Fruit fly (Drosophila melanogaster): ENCODE measurements around the gene CG40486.

CG40486 gene

DNA sequence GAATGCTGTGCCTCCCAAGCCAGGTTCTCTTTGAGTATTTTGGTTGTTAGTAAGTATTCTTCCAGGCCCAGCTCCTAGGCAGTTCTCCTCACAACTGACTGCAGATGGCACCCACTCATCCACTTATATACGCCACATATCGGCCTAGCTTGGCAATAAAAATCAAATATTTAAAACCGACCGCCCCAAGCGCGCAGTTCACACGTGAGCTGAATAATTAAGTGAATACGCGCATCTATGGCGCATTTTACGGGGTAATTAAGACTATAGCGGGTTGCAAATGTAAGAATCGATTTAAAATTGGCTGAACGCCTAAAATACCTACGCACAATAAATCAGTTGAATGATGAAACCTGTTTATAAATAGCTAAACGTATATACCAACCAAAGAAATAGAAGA lies at the start of gene CG40486:
TSS of gene CG40486 (minus strand) at position 101 of the 400 bp plus-strand sequence.
- TF ChIP-seq h (optimal IDR thresholded peaks at IDR 0.05) (no peak), ttk (optimal IDR thresholded peaks at IDR 0.05) (no peak), Sin3A (optimal IDR thresholded peaks at IDR 0.05) (no peak), Myc (optimal IDR thresholded peaks at IDR 0.05) (no peak), insv (optimal IDR thresholded peaks at IDR 0.05) (no peak), psq (optimal IDR thresholded peaks at IDR 0.05) (no peak)

dm6 chrX:23007399-23007798 lies 47.5 kb upstream of the CG40486 start:
- TF ChIP-seq h (optimal IDR thresholded peaks at IDR 0.05) (no peak), ttk (optimal IDR thresholded peaks at IDR 0.05) (no peak), psq (optimal IDR thresholded peaks at IDR 0.05) (no peak), Myc (optimal IDR thresholded peaks at IDR 0.05) (no peak), Sin3A (optimal IDR thresholded peaks at IDR 0.05) (no peak), insv (optimal IDR thresholded peaks at IDR 0.05) (no peak)

DNA sequence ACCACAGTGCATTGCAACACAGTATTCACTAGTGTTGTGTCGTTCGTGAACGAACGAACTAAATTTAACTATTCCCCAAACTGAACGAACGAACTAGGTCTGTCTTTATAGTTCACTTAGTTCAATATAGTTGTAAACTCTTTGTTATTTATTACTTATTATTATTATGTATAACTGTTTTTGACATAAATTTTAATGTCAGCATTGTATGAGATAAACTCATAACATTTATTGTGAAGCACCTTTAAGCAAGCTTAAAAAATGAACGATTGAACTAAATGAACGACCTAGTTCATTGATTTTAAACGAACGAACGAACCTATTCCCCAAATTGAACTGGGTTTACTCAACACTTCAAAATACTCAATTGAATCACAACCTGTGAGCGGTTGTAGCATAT lies 47.0 kb upstream of the CG40486 start:
- TF ChIP-seq Sin3A (optimal IDR thresholded peaks at IDR 0.05) (no peak), Myc (optimal IDR thresholded peaks at IDR 0.05) (no peak), psq (optimal IDR thresholded peaks at IDR 0.05) (no peak), insv (optimal IDR thresholded peaks at IDR 0.05) (no peak), h (optimal IDR thresholded peaks at IDR 0.05) (no peak)

DNA sequence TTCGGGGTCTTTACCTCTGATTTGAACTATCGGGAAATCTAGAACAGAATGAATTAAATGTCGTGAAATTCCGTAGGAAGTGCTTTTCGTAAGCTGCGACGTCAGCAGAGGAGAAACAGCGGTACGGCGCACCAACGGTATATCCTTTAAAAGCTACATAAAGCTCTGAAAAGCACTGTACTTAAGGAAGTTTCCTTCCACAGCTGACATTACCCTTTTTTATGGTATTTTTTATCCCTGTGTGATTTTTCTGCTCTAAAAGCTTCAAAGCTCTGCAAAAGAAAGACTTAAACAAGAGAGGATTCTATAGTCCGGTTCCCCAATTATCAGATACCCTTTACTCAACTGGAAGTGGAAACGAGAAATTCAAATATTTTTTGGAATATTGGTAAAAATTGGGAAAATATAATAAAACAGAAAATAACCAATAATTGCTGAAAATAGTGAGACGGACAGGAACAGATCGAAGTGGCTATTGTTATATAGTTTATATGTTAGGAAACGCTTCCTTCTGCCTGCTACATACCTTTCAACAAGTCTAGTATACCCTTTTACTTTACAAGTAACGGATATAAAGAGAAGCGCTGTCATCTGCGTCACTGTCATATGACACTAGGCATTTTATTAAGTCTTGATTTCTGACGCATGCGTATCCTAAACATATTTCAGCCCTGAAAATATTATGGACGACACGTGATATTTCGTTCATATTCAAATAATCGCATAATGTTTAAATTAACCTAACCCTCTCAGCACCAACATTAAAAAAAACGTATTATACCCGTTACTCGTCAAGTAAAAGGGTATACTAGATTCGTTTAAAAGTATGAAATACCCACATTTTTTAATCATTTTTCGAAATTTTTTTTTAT lies 44.9 kb upstream of the CG40486 start, which contains the start of the genes stnA and stnB:
TSS of gene stnA (minus strand) at position 51 of the 872 bp plus-strand sequence.
TSS of gene stnB (minus strand) at position 51 of the 872 bp plus-strand sequence.
- TF ChIP-seq h (optimal IDR thresholded peaks at IDR 0.05) (no peak), psq (optimal IDR thresholded peaks at IDR 0.05) (no peak), ttk (optimal IDR thresholded peaks at IDR 0.05) (no peak), insv (optimal IDR thresholded peaks at IDR 0.05) (no peak), Myc (optimal IDR thresholded peaks at IDR 0.05) (no peak), Sin3A (optimal IDR thresholded peaks at IDR 0.05) (no peak)

DNA sequence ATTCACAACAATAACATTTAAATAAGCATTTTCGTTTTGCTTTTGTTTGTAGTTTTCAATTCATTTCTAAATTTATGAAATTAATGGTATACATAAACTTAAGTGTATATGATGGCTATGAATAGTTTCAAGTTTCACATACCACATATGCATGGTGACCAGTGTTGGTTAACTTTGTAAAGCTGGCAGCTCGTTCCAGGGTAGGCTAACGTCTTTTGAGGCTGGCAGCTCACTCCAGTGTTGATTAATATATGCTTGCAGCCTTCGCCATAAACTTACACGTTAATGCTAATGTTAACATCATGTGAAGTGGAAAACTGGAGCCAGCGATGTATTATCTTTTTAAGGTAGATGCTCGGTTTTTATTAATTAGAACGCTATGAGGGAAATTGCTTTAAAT lies 21.6 kb upstream of the CG40486 start:
- TF ChIP-seq ttk (optimal IDR thresholded peaks at IDR 0.05) (no peak), psq (optimal IDR thresholded peaks at IDR 0.05) (no peak), Sin3A (optimal IDR thresholded peaks at IDR 0.05) (no peak)

DNA sequence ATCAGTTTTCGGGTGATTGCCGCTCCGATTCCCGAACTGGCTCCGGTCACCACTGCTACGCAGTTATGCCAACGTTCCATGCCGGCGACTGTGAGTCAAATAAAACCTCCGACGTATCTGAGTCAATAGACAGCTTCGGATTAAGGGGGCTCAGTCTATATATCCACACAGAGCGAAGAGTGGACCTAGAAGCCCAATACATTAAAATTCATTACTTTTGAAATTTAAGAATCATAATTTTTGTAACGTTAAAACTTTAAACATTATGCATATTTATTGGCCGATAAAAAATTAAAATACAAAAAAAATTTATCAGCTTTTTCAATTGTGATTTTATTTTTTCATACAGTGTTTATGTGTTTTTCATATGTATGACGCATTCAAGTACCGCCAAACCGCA lies 2.4 kb upstream of the CG40486 start, which contains the start of gene CG40485:
TSS of gene CG40485 (minus strand) at position 101 of the 400 bp plus-strand sequence.
- TF ChIP-seq Sin3A (optimal IDR thresholded peaks at IDR 0.05) = no peak
- no peak for TF ChIP-seq Myc (optimal IDR thresholded peaks at IDR 0.05)
- no peak for TF ChIP-seq h (optimal IDR thresholded peaks at IDR 0.05)
- TF ChIP-seq psq (optimal IDR thresholded peaks at IDR 0.05) = no peak
- no peak for TF ChIP-seq ttk (optimal IDR thresholded peaks at IDR 0.05)
- TF ChIP-seq insv (optimal IDR thresholded peaks at IDR 0.05) = no peak

- TF ChIP-seq insv (optimal IDR thresholded peaks at IDR 0.05) (no peak), h (optimal IDR thresholded peaks at IDR 0.05) (no peak), ttk (optimal IDR thresholded peaks at IDR 0.05) (no peak), Myc (optimal IDR thresholded peaks at IDR 0.05) (no peak), Sin3A (optimal IDR thresholded peaks at IDR 0.05) (no peak), psq (optimal IDR thresholded peaks at IDR 0.05) (no peak)
Measured at dm6 chrX:22945021-22945420, 14.9 kb downstream of the CG40486 start, which contains the start of gene Cnep1r1. Gene Cnep1r1, plus strand, starts transcription at chrX:22945321.

- TF ChIP-seq ttk (optimal IDR thresholded peaks at IDR 0.05) = no peak
- TF ChIP-seq psq (optimal IDR thresholded peaks at IDR 0.05) = no peak
- no peak for TF ChIP-seq h (optimal IDR thresholded peaks at IDR 0.05)
- TF ChIP-seq Myc (optimal IDR thresholded peaks at IDR 0.05) = no peak
- no peak for TF ChIP-seq insv (optimal IDR thresholded peaks at IDR 0.05)
- no peak for TF ChIP-seq Sin3A (optimal IDR thresholded peaks at IDR 0.05)
Measured at dm6 chrX:22917886-22918285, 42.0 kb downstream of the CG40486 start.

Data from Kc167 (cell line).